Worm (Caenorhabditis elegans) whole organism, L4/young adult: Measurements from ENCODE around the gene C29F9.6.

Source experiments
- W03F9.2 ChIP-seq: fragments of 150-350 bp; optimal IDR thresholded peaks from 2 replicates; lab custom pipeline; 2014; ENCODE audit warnings: missing biosample characterization, missing genetic modification characterization
- dao-5 ChIP-seq: sonication (generic microtip); optimal IDR thresholded peaks from 2 replicates; lab custom pipeline; 2016; ENCODE audit warnings: missing genotype, missing genetic modification characterization, moderate library complexity, missing compliant biosample characterization
- him-1 ChIP-seq: sonication (generic microtip); optimal IDR thresholded peaks from 2 replicates; lab custom pipeline; 2016; ENCODE audit warnings: missing genotype, missing genetic modification reagents, missing genetic modification characterization, missing compliant biosample characterization

- TF ChIP-seq W03F9.2 (no peak), dao-5 (tag; lab: Kevin White, UChicago) (no peak), him-1 (tag; lab: Kevin White, UChicago) (no peak)
These were observed 19.5 kb downstream of the C29F9.6 start, which contains the start of gene pals-25 for ce11 chrIII:134194-134593.
